Worm (Caenorhabditis elegans) whole organism, L1 larva: Measurements from ENCODE around the gene F36H9.4.
A peak's percentile ranks its signal among the peaks of the same experiment; 100 is the strongest.

Experiments
- C04F5.9 ChIP-seq: sonication (generic microtip); optimal IDR thresholded peaks from 2 replicates; lab custom pipeline; 2016; ENCODE audit warnings: missing genetic modification characterization, missing compliant biosample characterization
- C16A3.4 ChIP-seq: fragments of 150-350 bp; optimal IDR thresholded peaks from 2 replicates; lab custom pipeline; 2014; ENCODE audit warnings: missing biosample characterization, missing genetic modification characterization
- C34B4.2 ChIP-seq: sonication (generic microtip); optimal IDR thresholded peaks from 2 replicates; lab custom pipeline; 2017; ENCODE audit warnings: mild to moderate bottlenecking, missing genetic modification characterization, missing compliant biosample characterization
- F16B12.6 ChIP-seq: fragments of 150-350 bp; optimal IDR thresholded peaks from 2 replicates; lab custom pipeline; 2014; ENCODE audit warnings: missing biosample characterization, missing genetic modification characterization
- Y116A8C.19 ChIP-seq: sonication (generic microtip); optimal IDR thresholded peaks from 2 replicates; lab custom pipeline; 2016; ENCODE audit warnings: missing compliant biosample characterization, missing genetic modification characterization, borderline replicate concordance
- aha-1 ChIP-seq: fragments of 150-350 bp; optimal IDR thresholded peaks from 2 replicates; lab custom pipeline; 2014; ENCODE audit warnings: missing biosample characterization, missing genetic modification characterization
- alr-1 ChIP-seq: fragments of 200-800 bp; sonication (Bioruptor generic); optimal IDR thresholded peaks from 2 replicates; lab custom pipeline; 2018; ENCODE audit warnings: borderline replicate concordance, mild to moderate bottlenecking, missing genetic modification characterization, missing compliant biosample characterization
- blmp-1 ChIP-seq: fragments of 150-350 bp; optimal IDR thresholded peaks from 2 replicates; lab custom pipeline; 2014; ENCODE audit warnings: missing biosample characterization, missing genetic modification characterization
- ceh-8 ChIP-seq: fragments of 200-800 bp; sonication (Bioruptor generic); optimal IDR thresholded peaks from 2 replicates; lab custom pipeline; 2018; ENCODE audit warnings: mild to moderate bottlenecking, missing genetic modification characterization, moderate library complexity, missing compliant biosample characterization
- ceh-88 ChIP-seq: fragments of 200-800 bp; sonication (Bioruptor generic); IDR thresholded peaks from 2 replicates; pipeline ENCODE4 v1.3.6; 2022; ENCODE audit warnings: missing genetic modification characterization, missing compliant biosample characterization
- ces-1 ChIP-seq: fragments of 150-350 bp; optimal IDR thresholded peaks from 2 replicates; lab custom pipeline; 2014; ENCODE audit warnings: missing biosample characterization, missing genetic modification reagents, missing genetic modification characterization
- dpl-1 ChIP-seq, 3 experiments: fragments of 150-350 bp in 2 of 3; sonication (generic microtip) in 1 of 3; optimal IDR thresholded peaks; 2 replicates each; lab custom pipeline; 2014 to 2017; ENCODE audit warnings: missing biosample characterization in 3 of 3, missing genetic modification characterization in 3 of 3, missing genetic modification reagents in 3 of 3
- dsc-1 ChIP-seq: sonication (generic microtip); optimal IDR thresholded peaks from 2 replicates; lab custom pipeline; 2016; ENCODE audit warnings: mild to moderate bottlenecking, missing genetic modification characterization, missing compliant biosample characterization
- egl-27 ChIP-seq, 2 experiments: fragments of 150-350 bp in 1 of 2; sonication (generic microtip); optimal IDR thresholded peaks; 3 replicates each; lab custom pipeline; 2017 to 2018; ENCODE audit warnings: missing biosample characterization in 2 of 2, missing genetic modification characterization in 2 of 2, missing genetic modification reagents in 2 of 2
- ets-5 ChIP-seq: fragments of 200-800 bp; sonication (Bioruptor generic); IDR thresholded peaks from 2 replicates; pipeline ENCODE4 v1.3.6; 2022; ENCODE audit warnings: missing genetic modification characterization, missing compliant biosample characterization
- fkh-8 ChIP-seq: sonication (generic microtip); optimal IDR thresholded peaks from 2 replicates; lab custom pipeline; 2016; ENCODE audit warnings: mild to moderate bottlenecking, missing genetic modification characterization, missing compliant biosample characterization
- hlh-17 ChIP-seq: fragments of 200-800 bp; sonication (Bioruptor generic); optimal IDR thresholded peaks from 2 replicates; lab custom pipeline; 2018; ENCODE audit warnings: missing genetic modification characterization, mild to moderate bottlenecking, missing compliant biosample characterization, moderate library complexity, borderline replicate concordance
- irx-1 ChIP-seq: sonication (generic microtip); optimal IDR thresholded peaks from 2 replicates; lab custom pipeline; 2016; ENCODE audit warnings: missing genetic modification characterization, missing compliant biosample characterization
- isw-1 ChIP-seq: fragments of 200-800 bp; sonication (Bioruptor generic); IDR thresholded peaks from 2 replicates; pipeline ENCODE4 v1.3.6; 2022; ENCODE audit warnings: missing genetic modification characterization, missing compliant biosample characterization
- lin-14 ChIP-seq: fragments of 200-800 bp; sonication (Bioruptor generic); optimal IDR thresholded peaks from 2 replicates; lab custom pipeline; 2018; ENCODE audit warnings: mild to moderate bottlenecking, missing genetic modification characterization, moderate library complexity, missing compliant biosample characterization
- mep-1 ChIP-seq: fragments of 150-350 bp; optimal IDR thresholded peaks from 2 replicates; lab custom pipeline; 2014; ENCODE audit warnings: missing biosample characterization, missing genetic modification characterization
- nhr-12 ChIP-seq: sonication (generic microtip); optimal IDR thresholded peaks from 2 replicates; lab custom pipeline; 2017; ENCODE audit warnings: missing biosample characterization, missing genetic modification characterization
- nhr-19 ChIP-seq: fragments of 200-800 bp; sonication (Bioruptor generic); conservative IDR thresholded peaks from 2 replicates; pipeline ENCODE4 v1.3.6; 2022; ENCODE audit warnings: missing genetic modification characterization, missing compliant biosample characterization
- nhr-20 ChIP-seq: sonication (generic microtip); optimal IDR thresholded peaks from 2 replicates; lab custom pipeline; 2016; ENCODE audit warnings: mild to moderate bottlenecking, missing genetic modification characterization, missing compliant biosample characterization
- nhr-237 ChIP-seq: fragments of 150-350 bp; optimal IDR thresholded peaks from 2 replicates; lab custom pipeline; 2014; ENCODE audit warnings: missing biosample characterization, missing genetic modification characterization
- nhr-28 ChIP-seq: fragments of 150-350 bp; optimal IDR thresholded peaks from 2 replicates; lab custom pipeline; 2014; ENCODE audit warnings: missing biosample characterization, missing genetic modification characterization
- nhr-77 ChIP-seq: fragments of 150-350 bp; optimal IDR thresholded peaks from 2 replicates; lab custom pipeline; 2014; ENCODE audit warnings: missing biosample characterization, missing genetic modification characterization
- nhr-84 ChIP-seq: sonication (generic microtip); optimal IDR thresholded peaks from 2 replicates; lab custom pipeline; 2017; ENCODE audit warnings: missing biosample characterization, missing genetic modification characterization
- nhr-85 ChIP-seq: sonication (generic microtip); peaks from one replicate; lab custom pipeline; 2016; ENCODE audit warnings: missing genetic modification characterization, inconsistent platforms, missing compliant biosample characterization
- nhr-90 ChIP-seq: sonication (generic microtip); optimal IDR thresholded peaks from 2 replicates; lab custom pipeline; 2016; ENCODE audit warnings: mild to moderate bottlenecking, missing genetic modification characterization, missing compliant biosample characterization; ENCODE audit not compliant: poor library complexity
- pag-3 ChIP-seq: sonication (generic microtip); optimal IDR thresholded peaks from 2 replicates; lab custom pipeline; 2017; ENCODE audit warnings: missing genetic modification characterization, mild to moderate bottlenecking, missing compliant biosample characterization, antibody characterized with exemption, borderline replicate concordance; ENCODE audit not compliant: insufficient read depth
- pqm-1 ChIP-seq: sonication (generic microtip); optimal IDR thresholded peaks from 3 replicates; lab custom pipeline; 2017; ENCODE audit warnings: missing biosample characterization, missing genetic modification characterization
- skn-1 ChIP-seq: fragments of 150-350 bp; optimal IDR thresholded peaks from 2 replicates; lab custom pipeline; 2014; ENCODE audit warnings: missing biosample characterization, missing genetic modification characterization
- sptf-1 ChIP-seq: fragments of 150-350 bp; optimal IDR thresholded peaks from 2 replicates; lab custom pipeline; 2014; ENCODE audit warnings: missing biosample characterization, missing genetic modification characterization
- swsn-7 ChIP-seq: sonication (generic microtip); optimal IDR thresholded peaks from 2 replicates; lab custom pipeline; 2016; ENCODE audit warnings: missing genetic modification characterization, missing compliant biosample characterization
- tbx-2 ChIP-seq: sonication (generic microtip); optimal IDR thresholded peaks from 2 replicates; lab custom pipeline; 2016; ENCODE audit warnings: missing genetic modification characterization, missing compliant biosample characterization
- tlp-1 ChIP-seq: fragments of 150-350 bp; optimal IDR thresholded peaks from 2 replicates; lab custom pipeline; 2014; ENCODE audit warnings: missing biosample characterization, missing genetic modification characterization
- unc-130 ChIP-seq: fragments of 150-350 bp; optimal IDR thresholded peaks from 2 replicates; lab custom pipeline; 2017; ENCODE audit warnings: missing biosample characterization, missing genetic modification characterization, inconsistent platforms
- unc-86 ChIP-seq: sonication (generic microtip); optimal IDR thresholded peaks from 2 replicates; lab custom pipeline; 2016; ENCODE audit warnings: missing genetic modification characterization, missing compliant biosample characterization
- unc-98 ChIP-seq: fragments of 200-800 bp; sonication (Bioruptor generic); IDR thresholded peaks from 2 replicates; pipeline ENCODE4 v1.3.6; 2022; ENCODE audit warnings: missing genetic modification characterization, missing compliant biosample characterization
- vab-15 ChIP-seq: sonication (generic microtip); optimal IDR thresholded peaks from 2 replicates; lab custom pipeline; 2017; ENCODE audit warnings: missing genotype, mild to moderate bottlenecking, missing genetic modification characterization, missing compliant biosample characterization
- xbp-1 ChIP-seq: sonication (generic microtip); optimal IDR thresholded peaks from 2 replicates; lab custom pipeline; 2016; ENCODE audit warnings: missing genetic modification characterization, missing compliant biosample characterization
- zip-4 ChIP-seq: fragments of 200-800 bp; sonication (Bioruptor generic); optimal IDR thresholded peaks from 2 replicates; lab custom pipeline; 2018; ENCODE audit warnings: mild to moderate bottlenecking, missing genetic modification characterization, moderate library complexity, missing compliant biosample characterization
- ztf-11 ChIP-seq, 2 experiments: sonication (generic microtip); optimal IDR thresholded peaks; 2 replicates each; lab custom pipeline; 2016 to 2017; ENCODE audit warnings: missing genetic modification characterization in 2 of 2, missing biosample characterization in 1 of 2, missing compliant biosample characterization in 1 of 2
- ztf-4 ChIP-seq: fragments of 150-350 bp; optimal IDR thresholded peaks from 2 replicates; lab custom pipeline; 2014; ENCODE audit warnings: missing biosample characterization, missing genetic modification characterization

The F36H9.4 gene

DNA sequence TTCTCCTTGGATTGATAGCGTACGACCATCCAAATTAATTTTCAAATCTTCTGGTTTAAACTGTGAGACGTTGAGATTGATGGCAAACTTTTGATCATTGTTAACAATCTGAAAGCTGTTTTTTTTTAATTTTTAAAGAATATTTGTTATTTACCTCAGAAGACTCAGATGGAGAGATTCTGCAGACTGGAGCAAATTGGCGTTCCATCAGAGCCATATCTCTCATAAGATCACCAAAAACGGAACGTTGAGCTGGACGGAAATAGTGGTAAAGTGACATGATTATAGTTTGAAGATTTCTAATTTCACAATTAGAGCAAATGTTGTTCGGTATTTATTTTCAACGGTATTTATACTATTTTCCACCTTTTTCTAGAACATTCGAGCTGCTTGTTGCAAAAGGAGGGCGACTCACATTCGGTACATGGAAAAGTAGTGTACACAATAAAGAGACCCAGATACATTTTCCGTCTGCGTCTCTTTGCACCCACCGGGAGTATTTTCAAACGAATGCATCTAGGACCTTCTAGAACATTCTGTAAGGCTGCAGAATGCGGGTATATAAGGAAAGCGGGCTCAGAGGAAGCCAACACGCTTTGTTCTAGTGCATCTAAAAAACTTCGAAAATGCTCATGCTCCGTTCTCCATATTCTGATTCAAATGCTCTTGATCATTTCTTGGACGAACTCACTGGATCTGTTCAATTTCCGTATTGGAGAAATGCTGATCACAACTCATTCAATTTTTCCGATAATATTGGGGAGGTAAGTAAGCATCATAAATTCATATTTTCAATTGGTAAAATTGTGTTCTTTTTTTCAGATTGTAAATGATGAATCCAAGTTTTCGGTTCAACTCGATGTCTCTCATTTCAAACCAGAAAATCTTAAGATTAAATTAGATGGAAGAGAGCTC, 25.9 kb upstream of the F36H9.4 start, which contains the start of the genes hsp-16.2 and hsp-16.41 (continued):
- TF ChIP-seq unc-98 (GFP tag; lab: Robert Waterston, UW) (no peak), swsn-7 (tag; lab: Kevin White, UChicago) (peak; percentile 80), pqm-1 (tag; lab: Kevin White, UChicago) (no peak), tlp-1 (tag; lab: Kevin White, UChicago) (no peak), mep-1 (tag; lab: Kevin White, UChicago) (peak; percentile 56), ets-5 (GFP tag; lab: Robert Waterston, UW) (no peak), nhr-90 (tag; lab: Kevin White, UChicago) (peak; percentile 48), C16A3.4 (tag; lab: Kevin White, UChicago) (no peak), irx-1 (tag; lab: Kevin White, UChicago) (no peak), hlh-17 (GFP tag; lab: Kevin White, UChicago) (no peak), ceh-8 (no peak), nhr-20 (tag; lab: Kevin White, UChicago) (peak; percentile 73), nhr-28 (tag; lab: Kevin White, UChicago) (no peak), ces-1 (GFP tag; lab: Kevin White, UChicago) (no peak), xbp-1 (peak; percentile 32), dsc-1 (tag; lab: Kevin White, UChicago) (peak; percentile 47), zip-4 (no peak), C04F5.9 (tag; lab: Kevin White, UChicago) (no peak), sptf-1 (tag; lab: Kevin White, UChicago) (no peak), ztf-11 (tag; optimal IDR thresholded peaks at IDR 0.05; lab: Kevin White, UChicago) (peak in 1 of 2 experiments; percentile 48), nhr-84 (tag; lab: Kevin White, UChicago) (no peak), egl-27 (tag; optimal IDR thresholded peaks at IDR 0.05; lab: Kevin White, UChicago) (no peak), ceh-88 (no peak), blmp-1 (peak; percentile 11), nhr-19 (peak; percentile 55), Y116A8C.19 (no peak), tbx-2 (tag; lab: Kevin White, UChicago) (peak; percentile 10), vab-15 (tag; lab: Kevin White, UChicago) (no peak), nhr-85 (tag; lab: Kevin White, UChicago) (peak; percentile 45), nhr-12 (no peak), pag-3 (tag; lab: Kevin White, UChicago) (no peak), nhr-237 (tag; lab: Kevin White, UChicago) (no peak), F16B12.6 (tag; lab: Kevin White, UChicago) (no peak), ztf-4 (peak; percentile 13)

ce11 chrV:1804034-1804542, 25.1 kb upstream of the F36H9.4 start:
- TF ChIP-seq fkh-8, result no peak
- TF ChIP-seq aha-1, result no peak
- TF ChIP-seq unc-130 (tag; lab: Kevin White, UChicago), result no peak
- no peak for TF ChIP-seq dsc-1 (tag; lab: Kevin White, UChicago)
- TF ChIP-seq isw-1, result no peak
- peak; percentile 59 for TF ChIP-seq skn-1 (tag; lab: Kevin White, UChicago)
- TF ChIP-seq ztf-4, result no peak
- no peak for TF ChIP-seq nhr-84 (tag; lab: Kevin White, UChicago)
- no peak for TF ChIP-seq nhr-77
- no peak for TF ChIP-seq nhr-19
- no peak for TF ChIP-seq F16B12.6 (tag; lab: Kevin White, UChicago)
- TF ChIP-seq sptf-1 (tag; lab: Kevin White, UChicago), result no peak
- no peak for TF ChIP-seq alr-1 (tag; lab: Kevin White, UChicago)
- no peak for TF ChIP-seq hlh-17 (GFP tag; lab: Kevin White, UChicago)
- peak in 1 of 3 experiments; percentile 5 for TF ChIP-seq dpl-1 (GFP tag; optimal IDR thresholded peaks at IDR 0.05; lab: Kevin White, UChicago)
- TF ChIP-seq mep-1 (tag; lab: Kevin White, UChicago), result peak; percentile 81
- no peak for TF ChIP-seq unc-86 (tag; lab: Kevin White, UChicago)
- TF ChIP-seq lin-14 (GFP tag; lab: Kevin White, UChicago), result no peak
- no peak for TF ChIP-seq C34B4.2 (tag; lab: Kevin White, UChicago)
- no peak for TF ChIP-seq swsn-7 (tag; lab: Kevin White, UChicago)
- TF ChIP-seq, all 84 proteins: peak for 3
